Worm (Caenorhabditis elegans) whole organism, L1 larva: ENCODE results near the gene rde-1.

Experiments
- C16A3.4 ChIP-seq: fragments of 150-350 bp; optimal IDR thresholded peaks from 2 replicates; lab custom pipeline; 2014; ENCODE audit warnings: missing biosample characterization, missing genetic modification characterization
- C34B4.2 ChIP-seq: sonication (generic microtip); optimal IDR thresholded peaks from 2 replicates; lab custom pipeline; 2017; ENCODE audit warnings: mild to moderate bottlenecking, missing genetic modification characterization, missing compliant biosample characterization
- F16B12.6 ChIP-seq: fragments of 150-350 bp; optimal IDR thresholded peaks from 2 replicates; lab custom pipeline; 2014; ENCODE audit warnings: missing biosample characterization, missing genetic modification characterization
- blmp-1 ChIP-seq: fragments of 150-350 bp; optimal IDR thresholded peaks from 2 replicates; lab custom pipeline; 2014; ENCODE audit warnings: missing biosample characterization, missing genetic modification characterization
- ceh-63 ChIP-seq: fragments of 200-800 bp; sonication (Bioruptor generic); optimal IDR thresholded peaks from 2 replicates; lab custom pipeline; 2018; ENCODE audit warnings: mild to moderate bottlenecking, missing genetic modification characterization, missing compliant biosample characterization
- ceh-8 ChIP-seq: fragments of 200-800 bp; sonication (Bioruptor generic); optimal IDR thresholded peaks from 2 replicates; lab custom pipeline; 2018; ENCODE audit warnings: mild to moderate bottlenecking, missing genetic modification characterization, moderate library complexity, missing compliant biosample characterization
- ceh-88 ChIP-seq: fragments of 200-800 bp; sonication (Bioruptor generic); IDR thresholded peaks from 2 replicates; pipeline ENCODE4 v1.3.6; 2022; ENCODE audit warnings: missing genetic modification characterization, missing compliant biosample characterization
- ceh-90 ChIP-seq: sonication (generic microtip); optimal IDR thresholded peaks from 2 replicates; lab custom pipeline; 2016; ENCODE audit warnings: missing genetic modification characterization, missing compliant biosample characterization
- dsc-1 ChIP-seq: sonication (generic microtip); optimal IDR thresholded peaks from 2 replicates; lab custom pipeline; 2016; ENCODE audit warnings: mild to moderate bottlenecking, missing genetic modification characterization, missing compliant biosample characterization
- efl-1 ChIP-seq, 4 experiments: fragments of 150-350 bp; optimal IDR thresholded peaks in 3 of 4; peaks in 1 of 4; 1 replicate in 1 of 4; 2 replicates in 3 of 4; lab custom pipeline; 2014; ENCODE audit warnings: missing biosample characterization in 2 of 4, missing genetic modification characterization in 2 of 4, missing genetic modification reagents in 2 of 4
- elt-2 ChIP-seq: sonication (generic microtip); optimal IDR thresholded peaks from 2 replicates; lab custom pipeline; 2016; ENCODE audit warnings: missing genetic modification characterization, mild to moderate bottlenecking, inconsistent platforms, missing compliant biosample characterization, missing genetic modification reagents
- elt-3 ChIP-seq, 6 experiments: fragments of 150-350 bp in 1 of 6; sonication (generic microtip); optimal IDR thresholded peaks; 2 replicates each; lab custom pipeline; 2017 to 2018; ENCODE audit warnings: missing biosample characterization in 6 of 6, missing genetic modification characterization in 6 of 6, inconsistent platforms in 1 of 6
- ets-5 ChIP-seq: fragments of 200-800 bp; sonication (Bioruptor generic); IDR thresholded peaks from 2 replicates; pipeline ENCODE4 v1.3.6; 2022; ENCODE audit warnings: missing genetic modification characterization, missing compliant biosample characterization
- hlh-17 ChIP-seq: fragments of 200-800 bp; sonication (Bioruptor generic); optimal IDR thresholded peaks from 2 replicates; lab custom pipeline; 2018; ENCODE audit warnings: missing genetic modification characterization, mild to moderate bottlenecking, missing compliant biosample characterization, moderate library complexity, borderline replicate concordance
- hlh-4 ChIP-seq: sonication (generic microtip); optimal IDR thresholded peaks from 2 replicates; lab custom pipeline; 2016; ENCODE audit warnings: mild to moderate bottlenecking, missing genetic modification characterization, missing compliant biosample characterization
- jun-1 ChIP-seq: fragments of 150-350 bp; optimal IDR thresholded peaks from 2 replicates; lab custom pipeline; 2014; ENCODE audit warnings: missing biosample characterization, missing genetic modification reagents, missing genetic modification characterization
- lin-13 ChIP-seq: fragments of 150-350 bp; optimal IDR thresholded peaks from 2 replicates; lab custom pipeline; 2014; ENCODE audit warnings: missing biosample characterization, missing genetic modification reagents, missing genetic modification characterization
- lin-14 ChIP-seq: fragments of 200-800 bp; sonication (Bioruptor generic); optimal IDR thresholded peaks from 2 replicates; lab custom pipeline; 2018; ENCODE audit warnings: mild to moderate bottlenecking, missing genetic modification characterization, moderate library complexity, missing compliant biosample characterization
- lin-35 ChIP-seq, 2 experiments: fragments of 150-350 bp; optimal IDR thresholded peaks; 2 replicates each; lab custom pipeline; 2014; ENCODE audit warnings: missing biosample characterization in 2 of 2, missing genetic modification characterization in 2 of 2, missing genetic modification reagents in 2 of 2
- lin-39 ChIP-seq: fragments of 150-350 bp; optimal IDR thresholded peaks from 2 replicates; lab custom pipeline; 2014; ENCODE audit warnings: missing biosample characterization, missing genetic modification reagents, missing genetic modification characterization
- lir-3 ChIP-seq: sonication (generic microtip); optimal IDR thresholded peaks from 2 replicates; lab custom pipeline; 2016; ENCODE audit warnings: mild to moderate bottlenecking, missing genetic modification characterization, moderate library complexity, missing compliant biosample characterization; ENCODE audit not compliant: poor library complexity
- lsy-2 ChIP-seq, 2 experiments: fragments of 150-350 bp; optimal IDR thresholded peaks; 2 replicates each; lab custom pipeline; 2014; ENCODE audit warnings: missing biosample characterization in 2 of 2, missing genetic modification characterization in 2 of 2
- mab-9 ChIP-seq: fragments of 200-800 bp; sonication (Bioruptor generic); IDR thresholded peaks from 2 replicates; pipeline ENCODE4 v1.3.6; 2022; ENCODE audit warnings: missing genetic modification reagents, missing genetic modification characterization, missing compliant biosample characterization
- mdl-1 ChIP-seq, 2 experiments: fragments of 150-350 bp; optimal IDR thresholded peaks; 2 replicates each; lab custom pipeline; 2014 to 2017; ENCODE audit warnings: missing biosample characterization in 2 of 2, missing genetic modification characterization in 2 of 2, inconsistent platforms in 1 of 2
- mep-1 ChIP-seq: fragments of 150-350 bp; optimal IDR thresholded peaks from 2 replicates; lab custom pipeline; 2014; ENCODE audit warnings: missing biosample characterization, missing genetic modification characterization
- nhr-11 ChIP-seq: fragments of 150-350 bp; optimal IDR thresholded peaks from 2 replicates; lab custom pipeline; 2014; ENCODE audit warnings: missing biosample characterization, missing genetic modification characterization
- nhr-12 ChIP-seq: sonication (generic microtip); optimal IDR thresholded peaks from 2 replicates; lab custom pipeline; 2017; ENCODE audit warnings: missing biosample characterization, missing genetic modification characterization
- nhr-19 ChIP-seq: fragments of 200-800 bp; sonication (Bioruptor generic); conservative IDR thresholded peaks from 2 replicates; pipeline ENCODE4 v1.3.6; 2022; ENCODE audit warnings: missing genetic modification characterization, missing compliant biosample characterization
- nhr-20 ChIP-seq: sonication (generic microtip); optimal IDR thresholded peaks from 2 replicates; lab custom pipeline; 2016; ENCODE audit warnings: mild to moderate bottlenecking, missing genetic modification characterization, missing compliant biosample characterization
- nhr-47 ChIP-seq: sonication (generic microtip); optimal IDR thresholded peaks from 2 replicates; lab custom pipeline; 2016; ENCODE audit warnings: mild to moderate bottlenecking, missing genetic modification characterization, moderate library complexity, missing compliant biosample characterization
- nhr-71 ChIP-seq: sonication (generic microtip); optimal IDR thresholded peaks from 2 replicates; lab custom pipeline; 2016; ENCODE audit warnings: mild to moderate bottlenecking, missing genetic modification characterization, moderate library complexity, missing compliant biosample characterization
- nhr-84 ChIP-seq: sonication (generic microtip); optimal IDR thresholded peaks from 2 replicates; lab custom pipeline; 2017; ENCODE audit warnings: missing biosample characterization, missing genetic modification characterization
- nhr-85 ChIP-seq: sonication (generic microtip); peaks from one replicate; lab custom pipeline; 2016; ENCODE audit warnings: missing genetic modification characterization, inconsistent platforms, missing compliant biosample characterization
- nhr-90 ChIP-seq: sonication (generic microtip); optimal IDR thresholded peaks from 2 replicates; lab custom pipeline; 2016; ENCODE audit warnings: mild to moderate bottlenecking, missing genetic modification characterization, missing compliant biosample characterization; ENCODE audit not compliant: poor library complexity
- pqm-1 ChIP-seq: sonication (generic microtip); optimal IDR thresholded peaks from 3 replicates; lab custom pipeline; 2017; ENCODE audit warnings: missing biosample characterization, missing genetic modification characterization
- rnt-1 ChIP-seq: sonication (generic microtip); optimal IDR thresholded peaks from 2 replicates; lab custom pipeline; 2016; ENCODE audit warnings: mild to moderate bottlenecking, missing genetic modification characterization, moderate library complexity, missing compliant biosample characterization
- skn-1 ChIP-seq: fragments of 150-350 bp; optimal IDR thresholded peaks from 2 replicates; lab custom pipeline; 2014; ENCODE audit warnings: missing biosample characterization, missing genetic modification characterization
- snu-23 ChIP-seq: sonication (generic microtip); optimal IDR thresholded peaks from 2 replicates; lab custom pipeline; 2016; ENCODE audit warnings: missing genetic modification characterization, missing compliant biosample characterization
- sup-37 ChIP-seq: fragments of 200-800 bp; sonication (Bioruptor generic); optimal IDR thresholded peaks from 2 replicates; lab custom pipeline; 2018; ENCODE audit warnings: mild to moderate bottlenecking, missing genetic modification characterization, missing compliant biosample characterization
- swsn-7 ChIP-seq: sonication (generic microtip); optimal IDR thresholded peaks from 2 replicates; lab custom pipeline; 2016; ENCODE audit warnings: missing genetic modification characterization, missing compliant biosample characterization
- tbx-2 ChIP-seq: sonication (generic microtip); optimal IDR thresholded peaks from 2 replicates; lab custom pipeline; 2016; ENCODE audit warnings: missing genetic modification characterization, missing compliant biosample characterization
- unc-130 ChIP-seq: fragments of 150-350 bp; optimal IDR thresholded peaks from 2 replicates; lab custom pipeline; 2017; ENCODE audit warnings: missing biosample characterization, missing genetic modification characterization, inconsistent platforms
- unc-62 ChIP-seq: fragments of 150-350 bp; optimal IDR thresholded peaks from 2 replicates; lab custom pipeline; 2014; ENCODE audit warnings: missing biosample characterization, missing genetic modification reagents, missing genetic modification characterization
- unc-98 ChIP-seq: fragments of 200-800 bp; sonication (Bioruptor generic); IDR thresholded peaks from 2 replicates; pipeline ENCODE4 v1.3.6; 2022; ENCODE audit warnings: missing genetic modification characterization, missing compliant biosample characterization
- zag-1 ChIP-seq: fragments of 150-350 bp; optimal IDR thresholded peaks from 2 replicates; lab custom pipeline; 2014; ENCODE audit warnings: missing biosample characterization, missing genetic modification characterization

Gene rde-1

ce11 chrV:10036275-10036674 lies 44.8 kb upstream of the rde-1 start, which contains the start of gene T06E8.2 (continued):
- TF ChIP-seq efl-1 (optimal IDR thresholded peaks at IDR 0.05; lab: Kevin White, UChicago) (peak; percentile 40 to 44), efl-1 (GFP tag; optimal IDR thresholded peaks at IDR 0.05 in 1 of 2; lab: Kevin White, UChicago) (peak; percentile 15 to 74), mdl-1 (tag; optimal IDR thresholded peaks at IDR 0.05; lab: Kevin White, UChicago) (peak in 1 of 2 experiments; percentile 64), ceh-90 (tag; lab: Kevin White, UChicago) (no peak), snu-23 (GFP tag; lab: Kevin White, UChicago) (peak; percentile 72), hlh-4 (tag; lab: Kevin White, UChicago) (no peak), lin-14 (GFP tag; lab: Kevin White, UChicago) (peak; percentile 88), nhr-11 (tag; lab: Kevin White, UChicago) (no peak), lsy-2 (tag; optimal IDR thresholded peaks at IDR 0.05; lab: Kevin White, UChicago) (peak; percentile 34 to 43), lin-35 (GFP tag; optimal IDR thresholded peaks at IDR 0.05; lab: Kevin White, UChicago) (peak; percentile 32 to 40), nhr-19 (GFP tag; lab: Robert Waterston, UW) (peak; percentile 58), sup-37 (GFP tag; lab: Kevin White, UChicago) (no peak), elt-2 (tag; lab: Kevin White, UChicago) (no peak), lin-13 (GFP tag; lab: Kevin White, UChicago) (peak; percentile 13), unc-98 (no peak)

ce11 chrV:10035586-10035985 lies 44.1 kb upstream of the rde-1 start:
- TF ChIP-seq blmp-1 (tag; lab: Kevin White, UChicago): peak; percentile 96
- TF ChIP-seq lsy-2 (tag; optimal IDR thresholded peaks at IDR 0.05; lab: Kevin White, UChicago): peak in 1 of 2 experiments; percentile 25
- peak; percentile 52 for TF ChIP-seq lin-14 (GFP tag; lab: Kevin White, UChicago)
- TF ChIP-seq ceh-63: no peak
- TF ChIP-seq efl-1 (optimal IDR thresholded peaks at IDR 0.05; lab: Kevin White, UChicago): no peak
- TF ChIP-seq efl-1 (GFP tag; optimal IDR thresholded peaks at IDR 0.05 in 1 of 2; lab: Kevin White, UChicago): peak in 1 of 2 experiments; percentile 89
- peak; percentile 31 for TF ChIP-seq ceh-8
- TF ChIP-seq nhr-85 (tag; lab: Kevin White, UChicago): peak; percentile 61
- peak; percentile 15 for TF ChIP-seq swsn-7 (tag; lab: Kevin White, UChicago)
- TF ChIP-seq mep-1 (tag; lab: Kevin White, UChicago): no peak

- TF ChIP-seq snu-23 (GFP tag; lab: Kevin White, UChicago): peak; percentile 70
- no peak for TF ChIP-seq unc-62 (GFP tag; lab: Kevin White, UChicago)
- peak; percentile 17 for TF ChIP-seq tbx-2 (tag; lab: Kevin White, UChicago)
- TF ChIP-seq F16B12.6 (tag; lab: Kevin White, UChicago): peak; percentile 92
- TF ChIP-seq nhr-71 (tag; lab: Kevin White, UChicago): peak; percentile 67
- peak; percentile 51 for TF ChIP-seq jun-1 (tag; lab: Kevin White, UChicago)
- TF ChIP-seq C16A3.4 (tag; lab: Kevin White, UChicago): peak; percentile 36
- TF ChIP-seq skn-1 (tag; lab: Kevin White, UChicago): peak; percentile 13
- TF ChIP-seq rnt-1 (tag; lab: Kevin White, UChicago): peak; percentile 18
- TF ChIP-seq unc-130 (tag; lab: Kevin White, UChicago): no peak
- TF ChIP-seq nhr-12 (tag; lab: Kevin White, UChicago): no peak
- no peak for TF ChIP-seq C34B4.2 (tag; lab: Kevin White, UChicago)
- TF ChIP-seq ceh-63: no peak
- no peak for TF ChIP-seq hlh-17 (GFP tag; lab: Kevin White, UChicago)
- peak; percentile 25 for TF ChIP-seq swsn-7 (tag; lab: Kevin White, UChicago)
- peak; percentile 55 for TF ChIP-seq nhr-20 (tag; lab: Kevin White, UChicago)
- TF ChIP-seq nhr-90 (tag; lab: Kevin White, UChicago): peak; percentile 58
- no peak for TF ChIP-seq nhr-84
- TF ChIP-seq lin-39: peak; percentile 5
- no peak for TF ChIP-seq pqm-1 (tag; lab: Kevin White, UChicago)
- TF ChIP-seq mab-9: no peak
- no peak for TF ChIP-seq ets-5 (GFP tag; lab: Robert Waterston, UW)
- no peak for TF ChIP-seq ceh-88 (GFP tag; lab: Robert Waterston, UW)
- TF ChIP-seq elt-3 (tag; optimal IDR thresholded peaks at IDR 0.05; lab: Kevin White, UChicago): peak in 1 of 6 experiments; percentile 14
- TF ChIP-seq zag-1: no peak
- no peak for TF ChIP-seq mdl-1 (tag; optimal IDR thresholded peaks at IDR 0.05; lab: Kevin White, UChicago)
- peak; percentile 33 for TF ChIP-seq lir-3 (tag; lab: Kevin White, UChicago)
- peak; percentile 58 for TF ChIP-seq nhr-47 (tag; lab: Kevin White, UChicago)
- peak; percentile 40 for TF ChIP-seq elt-2 (tag; lab: Kevin White, UChicago)
- peak; percentile 36 for TF ChIP-seq lin-14 (GFP tag; lab: Kevin White, UChicago)
- TF ChIP-seq lin-13 (GFP tag; lab: Kevin White, UChicago): peak; percentile 59
- peak; percentile 21 for TF ChIP-seq dsc-1 (tag; lab: Kevin White, UChicago)
Measured at ce11 chrV:10031384-10032171, 40.1 kb upstream of the rde-1 start.
